Worm (Caenorhabditis elegans): ENCODE data around the gene T19C3.6.

DNA sequence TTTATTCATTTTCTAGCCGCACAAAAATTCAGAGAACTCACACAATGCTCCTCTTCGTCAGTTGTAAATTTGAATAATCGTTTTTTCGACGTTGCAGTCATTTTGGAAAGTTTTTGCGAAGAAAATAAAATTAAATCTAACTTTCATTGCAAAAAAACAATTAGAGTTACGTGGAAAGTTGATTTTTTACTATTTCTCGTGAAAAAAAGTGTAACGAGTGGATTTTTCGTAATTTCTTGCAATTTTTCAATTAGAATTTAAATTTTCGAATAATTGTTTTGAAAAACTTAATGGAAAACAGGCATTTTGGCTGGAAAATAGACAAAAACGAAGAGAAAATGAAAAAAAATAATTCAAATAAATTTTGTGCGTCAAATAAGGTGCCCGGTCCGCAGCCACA, 32.6 kb downstream of the T19C3.6 start, which contains the start of gene Y55B1AR.2:
- no peak for TF ChIP-seq pha-4 (tag; optimal IDR thresholded peaks at IDR 0.05)
- TF ChIP-seq ces-1 (GFP tag; optimal IDR thresholded peaks at IDR 0.05) = no peak
- TF ChIP-seq snpc-4 (tag; optimal IDR thresholded peaks at IDR 0.05) = no peak

All from whole organism, mixed stage, embryonic.